Fruit fly (Drosophila melanogaster) whole organism, embryonic: ENCODE results near the gene Gpdh3.

Experiments
- Aef1 ChIP-seq: fragments of 200-800 bp; sonication (Bioruptor generic); IDR thresholded peaks from 3 replicates; pipeline ENCODE4 v1.3.6; 2022; ENCODE audit warnings: missing biosample characterization, missing genetic modification characterization
- B-H1 ChIP-seq: fragments of 200-800 bp; sonication (Bioruptor generic); IDR thresholded peaks from 3 replicates; pipeline ENCODE4 v1.3.6; 2022; ENCODE audit warnings: missing biosample characterization, missing genetic modification characterization
- CG10979 ChIP-seq: fragments of 200-800 bp; sonication (Bioruptor generic); optimal IDR thresholded peaks from 2 replicates; lab custom pipeline; 2018; ENCODE audit warnings: missing biosample characterization, mild to moderate bottlenecking, missing genetic modification characterization, moderate library complexity
- CG13424 ChIP-seq: fragments of 200-800 bp; sonication (Bioruptor generic); optimal IDR thresholded peaks from 2 replicates; lab custom pipeline; 2019; ENCODE audit warnings: missing biosample characterization, mild to moderate bottlenecking, missing genetic modification characterization, moderate library complexity
- CG14441 ChIP-seq: fragments of 200-800 bp; sonication (Bioruptor generic); IDR thresholded peaks from 2 replicates; pipeline ENCODE4 v1.3.6; 2022; ENCODE audit warnings: missing biosample characterization, missing genetic modification characterization
- CG15696 ChIP-seq: fragments of 200-800 bp; sonication (Bioruptor generic); optimal IDR thresholded peaks from 2 replicates; lab custom pipeline; 2019; ENCODE audit warnings: missing biosample characterization, mild to moderate bottlenecking, missing genetic modification characterization, moderate library complexity
- CG16813 ChIP-seq: fragments of 200-800 bp; sonication (Bioruptor generic); IDR thresholded peaks from 3 replicates; pipeline ENCODE4 v1.3.6; 2022; ENCODE audit warnings: missing biosample characterization, missing genetic modification characterization; ENCODE audit not compliant: partially characterized antibody
- CG1792 ChIP-seq: fragments of 200-800 bp; sonication (Bioruptor generic); optimal IDR thresholded peaks from 2 replicates; lab custom pipeline; 2016; ENCODE audit warnings: missing biosample characterization, missing genetic modification characterization
- CG2120 ChIP-seq: fragments of 200-800 bp; sonication (Bioruptor generic); optimal IDR thresholded peaks from 3 replicates; lab custom pipeline; 2016; ENCODE audit warnings: missing biosample characterization, missing genetic modification characterization
- CG2199 ChIP-seq: fragments of 200-800 bp; sonication (Bioruptor generic); IDR thresholded peaks from 3 replicates; pipeline ENCODE4 v1.3.6; 2022; ENCODE audit warnings: missing biosample characterization, missing genetic modification characterization
- CG2712 ChIP-seq: fragments of 200-800 bp; optimal IDR thresholded peaks from 3 replicates; lab custom pipeline; 2019; ENCODE audit warnings: missing biosample characterization, mild to moderate bottlenecking, missing genetic modification characterization, moderate library complexity
- CG2889 ChIP-seq: fragments of 200-800 bp; sonication (Bioruptor generic); IDR thresholded peaks from 3 replicates; pipeline ENCODE4 v1.3.6; 2022; ENCODE audit warnings: missing biosample characterization, missing genetic modification characterization
- CG30020 ChIP-seq: fragments of 200-800 bp; optimal IDR thresholded peaks from 2 replicates; lab custom pipeline; 2019; ENCODE audit warnings: missing biosample characterization, mild to moderate bottlenecking, missing genetic modification characterization, moderate library complexity
- CG33213 ChIP-seq: fragments of 200-800 bp; sonication (Bioruptor generic); optimal IDR thresholded peaks from 3 replicates; lab custom pipeline; 2016; ENCODE audit warnings: missing biosample characterization, missing genetic modification characterization
- CG4328 ChIP-seq: fragments of 200-800 bp; sonication (Bioruptor generic); optimal IDR thresholded peaks from 3 replicates; lab custom pipeline; 2017; ENCODE audit warnings: missing biosample characterization, missing genetic modification reagents, missing genetic modification characterization
- CG43689 ChIP-seq: fragments of 200-800 bp; sonication (Bioruptor generic); IDR thresholded peaks from 2 replicates; pipeline ENCODE4 v1.3.6; 2022; ENCODE audit warnings: missing biosample characterization, missing genetic modification characterization
- CG4730 ChIP-seq: fragments of 200-800 bp; sonication (Bioruptor generic); IDR thresholded peaks from 2 replicates; pipeline ENCODE4 v1.3.6; 2022; ENCODE audit warnings: missing biosample characterization, missing genetic modification characterization
- CG7786 ChIP-seq: fragments of 200-800 bp; sonication (Bioruptor generic); optimal IDR thresholded peaks from 2 replicates; lab custom pipeline; 2016; ENCODE audit warnings: missing biosample characterization, missing genetic modification characterization
- CG9215 ChIP-seq: fragments of 200-800 bp; sonication (Bioruptor generic); IDR thresholded peaks from 2 replicates; pipeline ENCODE4 v1.3.6; 2022; ENCODE audit warnings: missing biosample characterization, missing genetic modification characterization
- Dip3 ChIP-seq: fragments of 200-800 bp; sonication (Bioruptor generic); optimal IDR thresholded peaks from 3 replicates; lab custom pipeline; 2016; ENCODE audit warnings: missing biosample characterization, missing genetic modification characterization
- Fer1 ChIP-seq: fragments of 200-800 bp; sonication (Bioruptor generic); optimal IDR thresholded peaks from 2 replicates; lab custom pipeline; 2017; ENCODE audit warnings: missing biosample characterization, mild to moderate bottlenecking, missing genetic modification characterization
- Fer3 ChIP-seq: fragments of 200-800 bp; sonication (Bioruptor generic); optimal IDR thresholded peaks from 2 replicates; lab custom pipeline; 2018; ENCODE audit warnings: missing biosample characterization, mild to moderate bottlenecking, missing genetic modification characterization, moderate library complexity
- Hr51 ChIP-seq, 2 experiments: fragments of 200-800 bp; sonication (Bioruptor generic); optimal IDR thresholded peaks; 2 replicates in 1 of 2; 3 replicates in 1 of 2; lab custom pipeline; 2016 to 2018; ENCODE audit warnings: missing biosample characterization in 2 of 2, missing genetic modification characterization in 2 of 2, mild to moderate bottlenecking in 1 of 2, moderate library complexity in 1 of 2
- Lhr ChIP-seq: fragments of 200-800 bp; sonication (Bioruptor generic); optimal IDR thresholded peaks from 3 replicates; lab custom pipeline; 2017; ENCODE audit warnings: mild to moderate bottlenecking, missing biosample characterization, missing genetic modification reagents, missing genetic modification characterization
- MBD-R2 ChIP-seq: fragments of 200-800 bp; sonication (Bioruptor generic); IDR thresholded peaks from 2 replicates; pipeline ENCODE4 v1.3.6; 2022; ENCODE audit warnings: missing biosample characterization, missing genetic modification characterization
- MTF-1 ChIP-seq: fragments of 200-800 bp; sonication (Bioruptor generic); optimal IDR thresholded peaks from 2 replicates; lab custom pipeline; 2018; ENCODE audit warnings: missing biosample characterization, mild to moderate bottlenecking, missing genetic modification characterization, borderline replicate concordance
- Med ChIP-seq: fragments of 200-800 bp; sonication (Bioruptor generic); peaks from one replicate; lab custom pipeline; 2016; ENCODE audit warnings: missing biosample characterization, missing genetic modification characterization, mild to moderate bottlenecking, inconsistent platforms, moderate library complexity
- Meics ChIP-seq: fragments of 200-800 bp; sonication (Bioruptor generic); optimal IDR thresholded peaks from 2 replicates; lab custom pipeline; 2017; ENCODE audit warnings: missing biosample characterization, mild to moderate bottlenecking, missing genetic modification characterization
- Oaz ChIP-seq: fragments of 200-800 bp; sonication (Bioruptor generic); IDR thresholded peaks from 2 replicates; pipeline ENCODE4 v1.3.6; 2022; ENCODE audit warnings: missing biosample characterization, missing genetic modification characterization
- Rx ChIP-seq: fragments of 200-800 bp; sonication (Bioruptor generic); IDR thresholded peaks from 2 replicates; pipeline ENCODE4 v1.3.6; 2022; ENCODE audit warnings: missing biosample characterization, missing genetic modification characterization
- YL-1 ChIP-seq: fragments of 200-800 bp; sonication (Bioruptor generic); optimal IDR thresholded peaks from 3 replicates; lab custom pipeline; 2017; ENCODE audit warnings: missing biosample characterization, mild to moderate bottlenecking, missing genetic modification characterization
- ab ChIP-seq: fragments of 200-800 bp; sonication (Bioruptor generic); optimal IDR thresholded peaks from 2 replicates; lab custom pipeline; 2016; ENCODE audit warnings: missing biosample characterization, missing genetic modification characterization
- ara ChIP-seq: fragments of 200-800 bp; sonication (Bioruptor generic); IDR thresholded peaks from 2 replicates; pipeline ENCODE4 v1.3.6; 2022; ENCODE audit warnings: missing biosample characterization, missing genetic modification characterization
- ato ChIP-seq: fragments of 200-800 bp; sonication (Bioruptor generic); IDR thresholded peaks from 2 replicates; pipeline ENCODE4 v1.3.6; 2022; ENCODE audit warnings: missing biosample characterization, missing genetic modification characterization; ENCODE audit not compliant: partially characterized antibody
- caup ChIP-seq: fragments of 200-800 bp; sonication (Bioruptor generic); optimal IDR thresholded peaks from 3 replicates; lab custom pipeline; 2017; ENCODE audit warnings: missing biosample characterization, mild to moderate bottlenecking, missing genetic modification characterization, moderate library complexity; ENCODE audit not compliant: severe bottlenecking
- her ChIP-seq: fragments of 200-800 bp; sonication (Bioruptor generic); optimal IDR thresholded peaks from 2 replicates; lab custom pipeline; 2016; ENCODE audit warnings: missing biosample characterization, missing genetic modification characterization
- klu ChIP-seq: fragments of 200-800 bp; sonication (Bioruptor generic); IDR thresholded peaks from 2 replicates; pipeline ENCODE4 v1.3.6; 2022; ENCODE audit warnings: missing biosample characterization, missing genetic modification characterization
- lbe ChIP-seq: fragments of 200-800 bp; sonication (Bioruptor generic); optimal IDR thresholded peaks from 2 replicates; lab custom pipeline; 2016; ENCODE audit warnings: missing biosample characterization, mild to moderate bottlenecking, missing genetic modification characterization
- nmo ChIP-seq: fragments of 200-800 bp; sonication (Bioruptor generic); optimal IDR thresholded peaks from 2 replicates; lab custom pipeline; 2018; ENCODE audit warnings: missing biosample characterization, mild to moderate bottlenecking, missing genetic modification characterization, moderate library complexity
- otp ChIP-seq: fragments of 200-800 bp; sonication (Bioruptor generic); IDR thresholded peaks from 3 replicates; pipeline ENCODE4, ENCODE4 v1.3.6; 2022; ENCODE audit warnings: missing biosample characterization, missing genetic modification characterization
- pfk ChIP-seq: fragments of 200-800 bp; sonication (Bioruptor generic); optimal IDR thresholded peaks from 2 replicates; lab custom pipeline; 2018; ENCODE audit warnings: missing biosample characterization, mild to moderate bottlenecking, missing genetic modification characterization, moderate library complexity
- repo ChIP-seq: fragments of 200-800 bp; sonication (Bioruptor generic); optimal IDR thresholded peaks from 2 replicates; lab custom pipeline; 2016; ENCODE audit warnings: missing biosample characterization, missing genetic modification characterization
- sens ChIP-seq: fragments of 200-800 bp; sonication (Bioruptor generic); peaks from one replicate; lab custom pipeline; 2016; ENCODE audit warnings: missing biosample characterization, missing genetic modification characterization
- sens-2 ChIP-seq: fragments of 200-800 bp; sonication (Bioruptor generic); IDR thresholded peaks from 2 replicates; pipeline ENCODE4 v1.3.6; 2022; ENCODE audit warnings: missing biosample characterization, missing genetic modification characterization
- shn ChIP-seq: fragments of 200-800 bp; sonication (Bioruptor generic); optimal IDR thresholded peaks from 3 replicates; lab custom pipeline; 2016; ENCODE audit warnings: missing biosample characterization, missing genetic modification characterization
- so ChIP-seq: fragments of 200-800 bp; sonication (Bioruptor generic); IDR thresholded peaks from 3 replicates; pipeline ENCODE4 v1.3.6; 2022; ENCODE audit warnings: missing biosample characterization, missing genetic modification characterization
- sug ChIP-seq: fragments of 200-800 bp; optimal IDR thresholded peaks from 2 replicates; lab custom pipeline; 2019; ENCODE audit warnings: missing biosample characterization, mild to moderate bottlenecking, missing genetic modification characterization, moderate library complexity
- usp ChIP-seq: fragments of >200 bp; optimal IDR thresholded peaks from 2 replicates; lab custom pipeline; 2017; ENCODE audit warnings: missing biosample characterization, missing genetic modification characterization
- vnd ChIP-seq: fragments of 200-800 bp; sonication (Bioruptor generic); IDR thresholded peaks from 3 replicates; pipeline ENCODE4 v1.3.6; 2022; ENCODE audit warnings: missing biosample characterization, missing genetic modification characterization; ENCODE audit not compliant: partially characterized antibody

Gpdh3 gene

dm6 chr3R:22362218-22362907 is 19.5 kb upstream of the Gpdh3 start, which contains the start of the genes JMJD6, CG7071 and Muted (continued):
- TF ChIP-seq lbe (GFP tag; lab: Kevin White, UChicago) (peak; percentile 91), CG15696 (tag; lab: Kevin White, UChicago) (peak; percentile 95), otp (peak; percentile 85; the same call in 2 of the 3 replicates), Hr51 (GFP tag; optimal IDR thresholded peaks at IDR 0.05; lab: Kevin White, UChicago) (peak; percentile 89 to 94), Aef1 (GFP tag; lab: Robert Waterston, UW) (peak; percentile 87), Fer3 (tag; lab: Kevin White, UChicago) (peak; percentile 93), vnd (peak; percentile 77), ab (GFP tag; lab: Kevin White, UChicago) (peak; percentile 70), CG2199 (GFP tag; lab: Robert Waterston, UW) (0 out of 3 replicates have a peak, but pooled peaks have one; percentile 62), Fer1 (GFP tag; lab: Kevin White, UChicago) (peak; percentile 92), CG16813 (GFP tag; lab: Robert Waterston, UW) (peak; percentile 74), pfk (GFP tag; lab: Kevin White, UChicago) (peak; percentile 97), repo (peak; percentile 70), klu (GFP tag; lab: Robert Waterston, UW) (peak; percentile 85), CG7786 (GFP tag; lab: Kevin White, UChicago) (peak; percentile 84), Dip3 (GFP tag; lab: Kevin White, UChicago) (peak; percentile 91), so (peak; percentile 90), YL-1 (GFP tag; lab: Kevin White, UChicago) (peak; percentile 96), CG30020 (peak; percentile 90), CG4328 (peak; percentile 93), her (GFP tag; lab: Kevin White, UChicago) (peak; percentile 30), sug (tag; lab: Kevin White, UChicago) (peak; percentile 88), shn (GFP tag; lab: Kevin White, UChicago) (peak; percentile 83), CG4730 (GFP tag; lab: Robert Waterston, UW) (peak; percentile 87), CG2889 (GFP tag; lab: Robert Waterston, UW) (peak; percentile 90), Meics (GFP tag; lab: Kevin White, UChicago) (peak; percentile 90), CG14441 (GFP tag; lab: Robert Waterston, UW) (peak; percentile 92), Lhr (peak; percentile 74), nmo (GFP tag; lab: Kevin White, UChicago) (peak; percentile 88), caup (peak; percentile 89), CG2120 (GFP tag; lab: Kevin White, UChicago) (peak; percentile 98), CG13424 (peak; percentile 96), CG1792 (GFP tag; lab: Kevin White, UChicago) (peak; percentile 65), sens-2 (peak; percentile 90), MTF-1 (GFP tag; lab: Kevin White, UChicago) (peak; percentile 76), ato (GFP tag; lab: Robert Waterston, UW) (peak; percentile 58; the same call in 1 of the 2 replicates), MBD-R2 (GFP tag; lab: Robert Waterston, UW) (peak; percentile 83), Oaz (GFP tag; lab: Robert Waterston, UW) (peak; percentile 88), sens (peak; percentile 97), ara (GFP tag; lab: Robert Waterston, UW) (peak; percentile 86), CG2712 (tag; lab: Kevin White, UChicago) (peak; percentile 87), Med (peak; percentile 98), CG10979 (tag; lab: Kevin White, UChicago) (peak; percentile 84), usp (GFP tag; lab: Kevin White, UChicago) (no peak), CG33213 (GFP tag; lab: Kevin White, UChicago) (peak; percentile 81), CG43689 (no peak; the same call in 1 of the 2 replicates), Rx (GFP tag; lab: Robert Waterston, UW) (peak; percentile 90), CG9215 (GFP tag; lab: Robert Waterston, UW) (peak; percentile 92), B-H1 (peak; percentile 86)
